Fruit fly (Drosophila melanogaster) Kc167 (cell line): ENCODE measurements around the gene Or13a.

Experiments used
- Myc ChIP-seq: fragments of >200 bp; optimal IDR thresholded peaks from 2 replicates; lab custom pipeline; 2017; ENCODE audit warnings: missing external identifiers
- Sin3A ChIP-seq: fragments of >200 bp; optimal IDR thresholded peaks from 2 replicates; lab custom pipeline; 2018; ENCODE audit warnings: missing external identifiers
- h ChIP-seq: fragments of >200 bp; optimal IDR thresholded peaks from 3 replicates; lab custom pipeline; 2018; ENCODE audit warnings: missing external identifiers
- insv ChIP-seq: fragments of >200 bp; optimal IDR thresholded peaks from 3 replicates; lab custom pipeline; 2018; ENCODE audit warnings: missing external identifiers
- psq ChIP-seq: fragments of >200 bp; optimal IDR thresholded peaks from 2 replicates; lab custom pipeline; 2017; ENCODE audit warnings: missing external identifiers
- ttk ChIP-seq: sonication (Bioruptor generic); optimal IDR thresholded peaks from 2 replicates; lab custom pipeline; 2017; ENCODE audit warnings: missing external identifiers

DNA sequence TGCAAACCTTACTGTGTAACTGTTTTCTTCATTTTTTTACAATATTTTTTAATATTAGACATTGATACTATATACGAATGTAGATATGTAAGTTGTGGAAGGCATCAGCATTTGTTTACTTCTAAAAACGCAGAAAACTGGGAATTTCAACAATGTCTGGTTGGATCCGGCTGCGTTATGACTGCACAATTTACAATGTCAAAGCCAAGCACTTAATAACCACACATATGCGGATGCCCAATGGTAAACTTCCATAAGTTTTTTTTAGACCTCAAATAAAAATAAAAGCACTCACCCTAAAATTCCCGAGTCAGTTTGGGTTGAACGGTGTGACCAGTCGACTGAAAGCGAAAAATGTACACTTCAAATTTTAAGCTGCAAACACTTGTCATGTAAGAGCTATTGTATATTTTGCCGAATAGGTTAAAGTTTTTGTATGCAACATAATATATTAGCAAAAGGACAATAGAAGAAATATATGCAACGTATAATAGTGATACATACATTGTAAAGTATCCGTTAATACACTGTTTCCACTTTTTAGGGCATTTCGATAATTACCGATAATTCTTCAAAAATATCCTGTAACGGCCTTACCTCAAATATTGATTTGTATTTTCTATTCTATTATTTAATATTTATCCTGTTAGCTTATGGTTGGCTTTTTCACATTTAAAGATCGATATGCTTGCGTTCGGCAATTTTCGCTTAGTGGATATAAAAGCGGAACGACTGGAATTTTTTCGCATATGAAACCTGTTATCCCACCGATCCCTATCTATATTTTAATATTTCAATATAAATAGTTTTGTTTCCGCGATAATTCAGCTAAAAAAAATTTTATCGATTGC is 33.9 kb upstream of the Or13a start, which contains the start of gene Stim:
- TF ChIP-seq Sin3A (lab: Kevin White, UChicago): no peak
- no peak for TF ChIP-seq insv (lab: Kevin White, UChicago)
- no peak for TF ChIP-seq h
- no peak for TF ChIP-seq ttk
- no peak for TF ChIP-seq psq (lab: Kevin White, UChicago)
- TF ChIP-seq Myc (lab: Kevin White, UChicago): no peak
